Worm (Caenorhabditis elegans): ENCODE measurements around the gene nsph-3.2.

DNA sequence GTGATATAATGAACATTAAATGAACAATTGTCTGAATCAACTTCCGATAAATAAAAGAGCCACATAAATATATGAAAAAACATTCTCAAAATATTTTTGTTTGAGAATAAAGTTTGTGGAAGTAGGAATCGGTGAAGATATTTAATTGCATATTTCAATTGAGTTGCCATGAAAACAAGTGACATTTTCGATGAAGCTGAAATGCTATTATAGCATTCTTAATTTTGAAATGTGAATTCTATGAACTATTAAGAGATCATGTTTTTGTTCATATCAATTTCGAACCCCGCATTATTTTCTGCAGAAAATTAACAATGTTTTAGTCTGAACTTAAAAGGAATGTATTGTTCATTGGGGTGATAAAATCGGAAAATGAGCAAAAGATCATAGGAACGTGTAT lies 9.5 kb downstream of the nsph-3.2 start, which contains the start of gene irld-21:
- TF ChIP-seq mxl-3 (GFP tag; optimal IDR thresholded peaks at IDR 0.05), result no peak
- TF ChIP-seq mes-2 (tag; optimal IDR thresholded peaks at IDR 0.05; ENCODE audit: poor library complexity, severe bottlenecking), result no peak
- no peak for TF ChIP-seq ztf-11 (tag; optimal IDR thresholded peaks at IDR 0.05)
- TF ChIP-seq nhr-237 (tag; optimal IDR thresholded peaks at IDR 0.05), result no peak
- no peak for TF ChIP-seq mep-1 (tag; optimal IDR thresholded peaks at IDR 0.05)
- TF ChIP-seq zag-1 (tag; optimal IDR thresholded peaks at IDR 0.05), result no peak
- TF ChIP-seq lin-13 (GFP tag; optimal IDR thresholded peaks at IDR 0.05), result no peak
